Worm (Caenorhabditis elegans) whole organism, L4/young adult: ENCODE measurements around the gene Y14H12B.2.

ENCODE experiments used
- W03F9.2 ChIP-seq: fragments of 150-350 bp; optimal IDR thresholded peaks from 2 replicates; lab custom pipeline; 2014; ENCODE audit warnings: missing biosample characterization, missing genetic modification characterization
- dao-5 ChIP-seq: sonication (generic microtip); optimal IDR thresholded peaks from 2 replicates; lab custom pipeline; 2016; ENCODE audit warnings: missing genotype, missing genetic modification characterization, moderate library complexity, missing compliant biosample characterization
- him-1 ChIP-seq: sonication (generic microtip); optimal IDR thresholded peaks from 2 replicates; lab custom pipeline; 2016; ENCODE audit warnings: missing genotype, missing genetic modification reagents, missing genetic modification characterization, missing compliant biosample characterization

DNA sequence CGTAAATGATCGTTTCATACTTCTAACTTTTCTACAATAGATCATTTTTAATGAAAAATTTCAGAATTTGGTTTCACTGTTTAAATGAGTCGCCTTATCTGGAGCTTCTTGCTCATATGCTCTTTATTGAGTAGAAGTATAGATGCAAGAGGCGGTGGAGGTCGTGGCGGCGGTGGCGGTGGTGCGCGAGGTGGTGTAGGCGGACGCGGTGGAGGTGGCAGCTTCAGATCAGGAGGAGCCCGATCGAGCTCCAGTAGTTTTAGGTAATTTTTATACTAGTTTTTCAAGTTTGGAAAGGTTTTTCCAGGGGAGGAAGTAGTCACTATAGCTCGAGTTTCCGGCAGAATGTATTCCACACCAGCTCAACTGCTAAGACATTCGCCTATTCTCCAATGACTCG lies 30.7 kb downstream of the Y14H12B.2 start, which contains the start of gene F53C3.3:
- TF ChIP-seq W03F9.2 (tag; lab: Kevin White, UChicago) (no peak), dao-5 (tag; lab: Kevin White, UChicago) (no peak), him-1 (no peak)
